Fruit fly (Drosophila melanogaster): ENCODE measurements around the gene Hsp23.

Gene Hsp23

dm6 chr3L:9420054-9420818, 38.6 kb downstream of the Hsp23 start (continued):
- peak; percentile 31 for TF ChIP-seq ind (GFP tag; optimal IDR thresholded peaks at IDR 0.05)
- peak; percentile 43; the same call in 1 of the 2 replicates for TF ChIP-seq Nf-YA (GFP tag; IDR thresholded peaks at IDR 0.05)
- TF ChIP-seq vvl (GFP tag; IDR thresholded peaks at IDR 0.05): peak; percentile 65
- TF ChIP-seq ssp (GFP tag; IDR thresholded peaks at IDR 0.05): 0 out of 2 replicates have a peak, but pooled peaks have one; percentile 16
- TF ChIP-seq Ravus (GFP tag; IDR thresholded peaks at IDR 0.05): no peak
- TF ChIP-seq CG3847 (GFP tag; IDR thresholded peaks at IDR 0.05): peak; percentile 12; the same call in 1 of the 2 replicates
- TF ChIP-seq dpn (GFP tag; optimal IDR thresholded peaks at IDR 0.05): peak in 1 of 2 experiments; percentile 47
- TF ChIP-seq Xbp1 (GFP tag; optimal IDR thresholded peaks at IDR 0.05): peak; percentile 54
- peak; percentile 25 for TF ChIP-seq CG3281 (GFP tag; optimal IDR thresholded peaks at IDR 0.05)
- TF ChIP-seq CG12942 (GFP tag; optimal IDR thresholded peaks at IDR 0.05): peak; percentile 4
- peak; percentile 68 for TF ChIP-seq lab (GFP tag; optimal IDR thresholded peaks at IDR 0.05)
- no peak for TF ChIP-seq CG8290 (GFP tag; optimal IDR thresholded peaks at IDR 0.05)
- peak in 1 of 2 experiments; percentile 43 for TF ChIP-seq CG8290 (tag; optimal IDR thresholded peaks at IDR 0.05)
- peak; percentile 70 for TF ChIP-seq CG1603 (tag; optimal IDR thresholded peaks at IDR 0.05)
- TF ChIP-seq CG15011 (GFP tag; optimal IDR thresholded peaks at IDR 0.05): no peak
- peak; percentile 51 for TF ChIP-seq run (tag; optimal IDR thresholded peaks at IDR 0.05)
- TF ChIP-seq CG8388 (GFP tag; optimal IDR thresholded peaks at IDR 0.05): peak; percentile 56
- peak; percentile 64 for TF ChIP-seq ATbp (GFP tag; optimal IDR thresholded peaks at IDR 0.05)
- no peak for TF ChIP-seq CG2129 (GFP tag; IDR thresholded peaks at IDR 0.05; ENCODE audit: partially characterized antibody)
- TF ChIP-seq usp (GFP tag; optimal IDR thresholded peaks at IDR 0.05): no peak
- TF ChIP-seq fd102C (GFP tag; optimal IDR thresholded peaks at IDR 0.05): no peak
- TF ChIP-seq bcd (GFP tag; optimal IDR thresholded peaks at IDR 0.05): peak; percentile 35
- no peak for TF ChIP-seq hbn (GFP tag; IDR thresholded peaks at IDR 0.05; ENCODE audit: partially characterized antibody)
- TF ChIP-seq CG3407 (GFP tag; optimal IDR thresholded peaks at IDR 0.05): peak; percentile 14
- no peak for TF ChIP-seq otp (GFP tag; IDR thresholded peaks at IDR 0.05)
- TF ChIP-seq wor (GFP tag; IDR thresholded peaks at IDR 0.05): peak; percentile 38; the same call in 1 of the 2 replicates
- no peak for TF ChIP-seq Max (GFP tag; optimal IDR thresholded peaks at IDR 0.05)
- no peak for TF ChIP-seq ab (GFP tag; optimal IDR thresholded peaks at IDR 0.05)
- TF ChIP-seq B-H1 (GFP tag; IDR thresholded peaks at IDR 0.05): no peak
- peak in 1 of 2 experiments; percentile 28 for TF ChIP-seq chif (GFP tag; optimal IDR thresholded peaks at IDR 0.05)
- TF ChIP-seq peb (GFP tag; IDR thresholded peaks at IDR 0.05): peak; percentile 17; the same call in 1 of the 2 replicates
- TF ChIP-seq NfI (GFP tag; optimal IDR thresholded peaks at IDR 0.05): peak; percentile 51
- TF ChIP-seq twi (tag; optimal IDR thresholded peaks at IDR 0.05): no peak
- TF ChIP-seq CG3163 (GFP tag; optimal IDR thresholded peaks at IDR 0.05): no peak
- TF ChIP-seq CG11696 (GFP tag; IDR thresholded peaks at IDR 0.05): peak; percentile 85
- peak; percentile 42 for TF ChIP-seq HHEX (GFP tag; optimal IDR thresholded peaks at IDR 0.05)
- TF ChIP-seq NFAT (GFP tag; IDR thresholded peaks at IDR 0.05): no peak
- peak; percentile 17; the same call in 1 of the 2 replicates for TF ChIP-seq CG11085 (GFP tag; IDR thresholded peaks at IDR 0.05)
- TF ChIP-seq Atf-2 (GFP tag; optimal IDR thresholded peaks at IDR 0.05): no peak
- TF ChIP-seq CG34422 (GFP tag; IDR thresholded peaks at IDR 0.05): peak; percentile 27; the same call in 1 of the 3 replicates
- TF ChIP-seq Asciz (GFP tag; optimal IDR thresholded peaks at IDR 0.05): peak; percentile 52
- peak; percentile 62 for TF ChIP-seq unpg (GFP tag; optimal IDR thresholded peaks at IDR 0.05)
- peak; percentile 24 for TF ChIP-seq CG9437 (GFP tag; optimal IDR thresholded peaks at IDR 0.05)
- TF ChIP-seq CG14050 (GFP tag; IDR thresholded peaks at IDR 0.05): peak; percentile 24; the same call in 2 of the 3 replicates
- 0 out of 2 replicates have a peak, but pooled peaks have one; percentile 24 for TF ChIP-seq H2.0 (GFP tag; IDR thresholded peaks at IDR 0.05)
- no peak for TF ChIP-seq maf-S (GFP tag; optimal IDR thresholded peaks at IDR 0.05)
- no peak for TF ChIP-seq Taf1 (GFP tag; IDR thresholded peaks at IDR 0.05)
- peak in 1 of 2 experiments; percentile 1 for TF ChIP-seq Trl (optimal IDR thresholded peaks at IDR 0.05)
- TF ChIP-seq Trl (GFP tag; optimal IDR thresholded peaks at IDR 0.05): no peak
- TF ChIP-seq eve (GFP tag; optimal IDR thresholded peaks at IDR 0.05): peak in 1 of 2 experiments; percentile 74

Measured in whole organism, embryonic.